Worm (Caenorhabditis elegans) whole organism, mixed stage, embryonic: Measurements from ENCODE around the gene phb-2.

ENCODE experiments used
- M03D4.4 ChIP-seq: sonication (generic microtip); optimal IDR thresholded peaks from 2 replicates; lab custom pipeline; 2017; ENCODE audit warnings: mild to moderate bottlenecking, missing genetic modification characterization, missing compliant biosample characterization
- bed-3 ChIP-seq: fragments of 200-800 bp; sonication (Bioruptor generic); optimal IDR thresholded peaks from 3 replicates; lab custom pipeline; 2018; ENCODE audit warnings: mild to moderate bottlenecking, missing genetic modification characterization, moderate library complexity, missing compliant biosample characterization
- ceh-39 ChIP-seq: fragments of 150-350 bp; optimal IDR thresholded peaks from 2 replicates; lab custom pipeline; 2014; ENCODE audit warnings: missing biosample characterization, missing genetic modification characterization
- ceh-83 ChIP-seq: fragments of 200-800 bp; sonication (Bioruptor generic); optimal IDR thresholded peaks from 2 replicates; lab custom pipeline; 2018; ENCODE audit warnings: mild to moderate bottlenecking, missing genetic modification characterization, missing compliant biosample characterization
- ces-1 ChIP-seq: fragments of 150-350 bp; optimal IDR thresholded peaks from 2 replicates; lab custom pipeline; 2014; ENCODE audit warnings: missing biosample characterization, missing genetic modification reagents, missing genetic modification characterization
- cnd-1 ChIP-seq: fragments of 200-800 bp; sonication (Bioruptor generic); optimal IDR thresholded peaks from 2 replicates; lab custom pipeline; 2018; ENCODE audit warnings: mild to moderate bottlenecking, missing genetic modification characterization, missing compliant biosample characterization
- drap-1 ChIP-seq: fragments of 200-800 bp; sonication (Bioruptor generic); optimal IDR thresholded peaks from 3 replicates; lab custom pipeline; 2018; ENCODE audit warnings: mild to moderate bottlenecking, missing genetic modification characterization, missing compliant biosample characterization
- elt-1 ChIP-seq: sonication (generic microtip); optimal IDR thresholded peaks from 2 replicates; lab custom pipeline; 2017; ENCODE audit warnings: missing genetic modification characterization, mild to moderate bottlenecking, missing compliant biosample characterization, antibody characterized with exemption, moderate library complexity, borderline replicate concordance; ENCODE audit not compliant: insufficient read depth
- elt-3 ChIP-seq: fragments of 150-350 bp; optimal IDR thresholded peaks from 2 replicates; lab custom pipeline; 2014; ENCODE audit warnings: missing biosample characterization, missing genetic modification characterization
- flh-1 ChIP-seq: fragments of 200-800 bp; sonication (Bioruptor generic); optimal IDR thresholded peaks from 2 replicates; lab custom pipeline; 2018; ENCODE audit warnings: mild to moderate bottlenecking, missing genetic modification characterization, moderate library complexity, missing compliant biosample characterization
- ham-2 ChIP-seq: fragments of 200-800 bp; sonication (Bioruptor generic); optimal IDR thresholded peaks from 2 replicates; lab custom pipeline; 2018; ENCODE audit warnings: mild to moderate bottlenecking, missing genetic modification characterization, missing compliant biosample characterization
- hlh-1 ChIP-seq: fragments of 150-350 bp; optimal IDR thresholded peaks from 2 replicates; lab custom pipeline; 2014; ENCODE audit warnings: missing biosample characterization, missing genetic modification reagents, missing genetic modification characterization
- lin-13 ChIP-seq: fragments of 150-350 bp; optimal IDR thresholded peaks from 2 replicates; lab custom pipeline; 2014; ENCODE audit warnings: missing biosample characterization, missing genetic modification characterization
- lin-32 ChIP-seq: fragments of 200-800 bp; sonication (Bioruptor generic); optimal IDR thresholded peaks from 2 replicates; lab custom pipeline; 2018; ENCODE audit warnings: mild to moderate bottlenecking, missing genetic modification characterization, missing compliant biosample characterization
- lsy-2 ChIP-seq: fragments of 150-350 bp; optimal IDR thresholded peaks from 2 replicates; lab custom pipeline; 2014; ENCODE audit warnings: missing biosample characterization, missing genetic modification characterization
- mab-5 ChIP-seq: fragments of 150-350 bp; optimal IDR thresholded peaks from 2 replicates; lab custom pipeline; 2014; ENCODE audit warnings: missing biosample characterization, missing genetic modification characterization
- mep-1 ChIP-seq: fragments of 150-350 bp; optimal IDR thresholded peaks from 2 replicates; lab custom pipeline; 2017; ENCODE audit warnings: missing biosample characterization, missing genetic modification reagents, missing genetic modification characterization, inconsistent platforms
- mls-2 ChIP-seq: sonication (generic microtip); optimal IDR thresholded peaks from 2 replicates; lab custom pipeline; 2016; ENCODE audit warnings: mild to moderate bottlenecking, missing genetic modification characterization, moderate library complexity, missing compliant biosample characterization
- nhr-12 ChIP-seq: fragments of 150-350 bp; optimal IDR thresholded peaks from 2 replicates; lab custom pipeline; 2014; ENCODE audit warnings: missing biosample characterization, missing genetic modification characterization
- nhr-2 ChIP-seq: fragments of 150-350 bp; optimal IDR thresholded peaks from 2 replicates; lab custom pipeline; 2014; ENCODE audit warnings: missing biosample characterization, missing genetic modification characterization
- nhr-237 ChIP-seq: fragments of 150-350 bp; optimal IDR thresholded peaks from 2 replicates; lab custom pipeline; 2014; ENCODE audit warnings: missing biosample characterization, missing genetic modification characterization
- nhr-28 ChIP-seq: fragments of 150-350 bp; optimal IDR thresholded peaks from 2 replicates; lab custom pipeline; 2014; ENCODE audit warnings: missing biosample characterization, missing genetic modification characterization
- nhr-76 ChIP-seq: sonication (generic microtip); optimal IDR thresholded peaks from 2 replicates; lab custom pipeline; 2017; ENCODE audit warnings: missing biosample characterization, missing genetic modification characterization
- pha-4 ChIP-seq: fragments of 150-350 bp; optimal IDR thresholded peaks from 2 replicates; lab custom pipeline; 2018; ENCODE audit warnings: missing biosample characterization, missing genetic modification reagents, missing genetic modification characterization
- sem-2 ChIP-seq: fragments of 200-800 bp; sonication (Bioruptor generic); optimal IDR thresholded peaks from 2 replicates; lab custom pipeline; 2018; ENCODE audit warnings: mild to moderate bottlenecking, missing genetic modification characterization, missing compliant biosample characterization
- snpc-4 ChIP-seq: fragments of 150-350 bp; optimal IDR thresholded peaks from 2 replicates; lab custom pipeline; 2014; ENCODE audit warnings: missing biosample characterization, missing genetic modification characterization
- sptf-1 ChIP-seq: sonication (generic microtip); optimal IDR thresholded peaks from 2 replicates; lab custom pipeline; 2017; ENCODE audit warnings: mild to moderate bottlenecking, missing genetic modification characterization, moderate library complexity, missing compliant biosample characterization
- tbx-8 ChIP-seq: fragments of 200-800 bp; sonication (Bioruptor generic); optimal IDR thresholded peaks from 2 replicates; lab custom pipeline; 2018; ENCODE audit warnings: mild to moderate bottlenecking, missing genetic modification characterization, moderate library complexity, missing compliant biosample characterization
- unc-120 ChIP-seq: sonication (generic microtip); optimal IDR thresholded peaks from 2 replicates; lab custom pipeline; 2017; ENCODE audit warnings: missing genetic modification characterization, missing compliant biosample characterization; ENCODE audit not compliant: poor library complexity, severe bottlenecking
- unc-39 ChIP-seq: fragments of 150-350 bp; optimal IDR thresholded peaks from 2 replicates; lab custom pipeline; 2014; ENCODE audit warnings: missing biosample characterization, missing genetic modification characterization
- unc-62 ChIP-seq: fragments of 150-350 bp; optimal IDR thresholded peaks from 2 replicates; lab custom pipeline; 2014; ENCODE audit warnings: missing biosample characterization, missing genetic modification reagents, missing genetic modification characterization
- ztf-11 ChIP-seq: fragments of 150-350 bp; optimal IDR thresholded peaks from 2 replicates; lab custom pipeline; 2014; ENCODE audit warnings: missing biosample characterization, missing genetic modification characterization

The phb-2 gene

DNA sequence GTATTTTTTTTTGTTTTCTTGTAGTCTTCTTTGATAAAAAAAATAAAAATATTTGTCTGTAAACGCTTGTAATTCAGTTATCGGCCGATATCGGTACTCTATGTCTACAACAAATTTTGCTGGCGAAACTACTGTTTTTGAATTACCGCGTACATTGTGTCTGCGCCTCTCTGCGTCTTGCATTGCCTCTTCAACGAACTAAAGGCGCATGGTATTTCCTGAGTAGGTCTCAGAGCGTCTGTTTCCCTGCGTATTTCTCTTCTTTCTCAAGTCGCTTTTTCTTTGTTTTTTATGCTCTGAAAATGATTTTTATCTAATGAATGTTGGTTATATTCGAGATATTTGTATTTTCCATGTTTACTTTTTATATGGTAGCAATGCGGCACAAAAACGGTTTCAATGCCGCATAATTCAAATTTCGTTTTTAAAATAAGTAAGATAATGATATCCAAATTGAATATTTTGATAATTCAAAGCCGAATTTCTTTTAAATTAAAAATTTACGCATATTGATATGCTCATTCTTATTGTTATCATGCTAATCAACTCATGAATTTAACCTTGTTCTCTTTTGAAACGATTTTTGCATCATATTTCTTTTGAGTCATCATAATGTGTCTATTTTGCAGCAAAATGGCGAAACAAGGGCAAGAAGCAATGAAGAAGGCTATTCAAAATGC is at the start of gene phb-2:
TSS of gene phb-2 (plus strand) at position 630 of the 680 bp plus-strand sequence.
- TF ChIP-seq unc-62 (GFP tag; lab: Kevin White, UChicago) = peak; percentile 32
- TF ChIP-seq unc-120 = peak; percentile 60
- peak; percentile 81 for TF ChIP-seq nhr-237 (tag; lab: Kevin White, UChicago)
- no peak for TF ChIP-seq flh-1 (GFP tag; lab: Kevin White, UChicago)
- TF ChIP-seq drap-1 (GFP tag; lab: Kevin White, UChicago) = no peak
- TF ChIP-seq ham-2 (GFP tag; lab: Kevin White, UChicago) = no peak
- peak; percentile 92 for TF ChIP-seq pha-4
- TF ChIP-seq nhr-2 = peak; percentile 11
- TF ChIP-seq hlh-1 (tag; lab: Kevin White, UChicago) = peak; percentile 56
- TF ChIP-seq ces-1 (GFP tag; lab: Kevin White, UChicago) = peak; percentile 24
- no peak for TF ChIP-seq ztf-11 (tag; lab: Kevin White, UChicago)
- no peak for TF ChIP-seq mls-2
- peak; percentile 20 for TF ChIP-seq ceh-39 (tag; lab: Kevin White, UChicago)
- TF ChIP-seq cnd-1 (tag; lab: Kevin White, UChicago) = no peak
- TF ChIP-seq lsy-2 (tag; lab: Kevin White, UChicago) = peak; percentile 81
- peak; percentile 81 for TF ChIP-seq mep-1 (tag; lab: Kevin White, UChicago)
- no peak for TF ChIP-seq snpc-4 (tag; lab: Kevin White, UChicago)
- no peak for TF ChIP-seq mab-5 (tag; lab: Kevin White, UChicago)
- no peak for TF ChIP-seq nhr-76 (tag; lab: Kevin White, UChicago)
- TF ChIP-seq lin-13 (tag; lab: Kevin White, UChicago) = no peak
- TF ChIP-seq sem-2 (GFP tag; lab: Kevin White, UChicago) = no peak
- TF ChIP-seq M03D4.4 (tag; lab: Kevin White, UChicago) = no peak
- TF ChIP-seq elt-1 = no peak
- TF ChIP-seq sptf-1 (tag; lab: Kevin White, UChicago) = peak; percentile 37

DNA sequence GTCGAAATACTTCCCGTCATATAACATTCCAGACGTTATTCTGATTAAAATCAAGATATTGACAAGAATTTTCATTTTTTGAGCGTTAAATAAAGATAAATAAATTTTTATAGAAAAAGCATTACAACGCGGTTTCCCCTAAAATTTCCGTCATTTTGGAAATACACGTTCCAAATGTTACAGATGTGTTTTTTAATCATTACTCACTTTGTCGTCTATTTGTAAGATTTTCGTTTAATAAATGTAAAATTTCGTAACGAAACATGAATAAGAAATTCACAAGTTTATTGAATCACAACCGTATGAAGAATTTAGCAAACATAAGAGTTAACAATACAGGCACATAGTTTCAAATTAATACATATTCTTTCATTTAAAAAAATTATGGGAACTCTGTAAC is 48.3 kb upstream of the phb-2 start, which contains the start of gene C30B5.17:
TSS of gene C30B5.17 (minus strand) at position 101 of the 400 bp plus-strand sequence.
- TF ChIP-seq unc-120 (no peak), ceh-83 (GFP tag; lab: Kevin White, UChicago) (no peak), unc-62 (GFP tag; lab: Kevin White, UChicago) (no peak), bed-3 (no peak)

DNA sequence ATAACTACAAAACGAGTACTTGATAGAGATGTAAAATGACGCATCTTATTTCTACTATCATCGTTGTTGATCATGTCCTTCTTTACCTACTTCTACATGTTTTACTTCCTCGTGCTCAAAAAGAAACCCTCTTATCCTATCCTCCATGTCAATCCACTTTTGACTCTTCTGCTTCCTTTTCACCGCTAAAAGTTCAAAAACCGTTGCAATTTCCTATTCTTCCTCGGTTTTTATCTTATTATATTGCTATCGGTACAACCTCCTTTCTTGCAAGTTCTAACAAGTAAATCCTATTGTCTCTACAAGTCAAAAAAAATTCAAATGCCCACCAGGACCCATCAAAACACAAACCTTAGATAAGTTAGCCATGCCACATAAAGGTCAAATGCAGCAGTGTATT is 44.0 kb upstream of the phb-2 start:
- TF ChIP-seq M03D4.4 (tag; lab: Kevin White, UChicago) (no peak), lin-32 (GFP tag; lab: Kevin White, UChicago) (no peak), nhr-12 (no peak), elt-3 (tag; lab: Kevin White, UChicago) (no peak), lin-13 (tag; lab: Kevin White, UChicago) (no peak), ztf-11 (tag; lab: Kevin White, UChicago) (no peak), flh-1 (GFP tag; lab: Kevin White, UChicago) (no peak), snpc-4 (tag; lab: Kevin White, UChicago) (no peak), tbx-8 (GFP tag; lab: Kevin White, UChicago) (no peak), nhr-28 (tag; lab: Kevin White, UChicago) (no peak), unc-39 (tag; lab: Kevin White, UChicago) (no peak), cnd-1 (tag; lab: Kevin White, UChicago) (no peak), mab-5 (tag; lab: Kevin White, UChicago) (no peak)

DNA sequence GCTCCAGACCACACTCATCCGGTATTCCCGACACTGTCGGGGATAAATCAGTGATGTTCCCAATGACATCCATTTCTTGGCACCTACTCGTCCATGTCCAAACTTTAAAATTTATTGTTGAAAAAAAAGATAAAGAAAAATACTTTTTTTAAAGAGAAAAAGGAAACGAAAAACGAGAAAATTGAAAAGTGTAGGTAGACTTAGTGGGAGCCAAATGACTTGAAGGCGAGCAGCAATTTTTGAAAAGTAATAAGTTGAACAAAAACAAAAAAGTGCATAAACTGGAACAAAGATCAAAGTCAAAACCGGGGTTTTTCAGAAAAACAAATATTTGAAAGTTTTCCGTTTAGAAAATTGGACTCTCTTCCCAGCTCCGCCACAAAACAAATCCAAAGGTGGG is 43.1 kb upstream of the phb-2 start, which contains the start of gene daf-37:
TSS of gene daf-37 (minus strand) at position 101 of the 400 bp plus-strand sequence.
- TF ChIP-seq nhr-28 (tag; lab: Kevin White, UChicago) (no peak), nhr-237 (tag; lab: Kevin White, UChicago) (no peak), nhr-12 (no peak), elt-3 (tag; lab: Kevin White, UChicago) (no peak), unc-39 (tag; lab: Kevin White, UChicago) (no peak)
